Worm (Caenorhabditis elegans) whole organism, L4 larva: ENCODE results near the gene Y102A5C.27.
A peak's percentile ranks its signal among the peaks of the same experiment; 100 is the strongest.

Source experiments
- F26F4.8 ChIP-seq: fragments of 200-800 bp; sonication (Bioruptor generic); conservative IDR thresholded peaks from 2 replicates; pipeline ENCODE4 v1.3.6; 2022; ENCODE audit warnings: missing genetic modification characterization, missing compliant biosample characterization
- F44E2.7 ChIP-seq: fragments of 200-800 bp; sonication (Bioruptor generic); IDR thresholded peaks from 2 replicates; pipeline ENCODE4 v2.1.2; 2022; ENCODE audit warnings: missing genetic modification characterization, missing compliant biosample characterization
- F49E8.2 ChIP-seq: sonication (generic microtip); optimal IDR thresholded peaks from 2 replicates; lab custom pipeline; 2016; ENCODE audit warnings: missing compliant biosample characterization, mild to moderate bottlenecking, missing genetic modification characterization, borderline replicate concordance
- R02D3.7 ChIP-seq: fragments of 150-350 bp; sonication (generic microtip); optimal IDR thresholded peaks from 3 replicates; lab custom pipeline; 2014; ENCODE audit warnings: missing biosample characterization, missing genetic modification characterization
- T20F7.1 ChIP-seq: fragments of 200-800 bp; sonication (Bioruptor generic); optimal IDR thresholded peaks from 2 replicates; lab custom pipeline; 2018; ENCODE audit warnings: mild to moderate bottlenecking, missing genetic modification characterization, missing compliant biosample characterization
- T26A8.4 ChIP-seq: fragments of 200-800 bp; sonication (Bioruptor generic); IDR thresholded peaks from 2 replicates; pipeline ENCODE4 v1.3.6; 2022; ENCODE audit warnings: missing genetic modification characterization, missing compliant biosample characterization
- Y48G9A.11 ChIP-seq: fragments of 200-800 bp; sonication (Bioruptor generic); IDR thresholded peaks from 2 replicates; pipeline ENCODE4 v1.3.6; 2022; ENCODE audit warnings: missing genetic modification reagents, missing genetic modification characterization, missing compliant biosample characterization
- Y5F2A.4 ChIP-seq: fragments of 200-800 bp; sonication (Bioruptor generic); optimal IDR thresholded peaks from 2 replicates; lab custom pipeline; 2018; ENCODE audit warnings: mild to moderate bottlenecking, missing genetic modification characterization, missing compliant biosample characterization
- ZK337.2 ChIP-seq: fragments of 200-800 bp; sonication (Bioruptor generic); IDR thresholded peaks from 2 replicates; pipeline ENCODE4 v1.3.6; 2022; ENCODE audit warnings: missing genetic modification reagents, missing genetic modification characterization, missing compliant biosample characterization
- ama-1 ChIP-seq: fragments of 150-350 bp; optimal IDR thresholded peaks from 2 replicates; lab custom pipeline; 2014; ENCODE audit warnings: inconsistent platforms, mixed read lengths
- attf-4 ChIP-seq: sonication (generic microtip); optimal IDR thresholded peaks from 3 replicates; lab custom pipeline; 2017; ENCODE audit warnings: missing biosample characterization, missing genetic modification characterization
- ces-1 ChIP-seq: fragments of 150-350 bp; sonication (generic microtip); optimal IDR thresholded peaks from 4 replicates; lab custom pipeline; 2014; ENCODE audit warnings: missing biosample characterization, missing genetic modification reagents, missing genetic modification characterization
- daf-12 ChIP-seq: fragments of 150-350 bp; optimal IDR thresholded peaks from 2 replicates; lab custom pipeline; 2014; ENCODE audit warnings: missing biosample characterization, missing genetic modification reagents, missing genetic modification characterization
- daf-8 ChIP-seq: fragments of 200-800 bp; sonication (Bioruptor generic); IDR thresholded peaks from 2 replicates; pipeline ENCODE4 v1.3.6; 2022; ENCODE audit warnings: missing genetic modification characterization, missing compliant biosample characterization
- dpl-1 ChIP-seq: fragments of 150-350 bp; optimal IDR thresholded peaks from 2 replicates; lab custom pipeline; 2014; ENCODE audit warnings: missing biosample characterization, missing genetic modification reagents, missing genetic modification characterization
- fos-1 ChIP-seq: fragments of 150-350 bp; optimal IDR thresholded peaks from 2 replicates; lab custom pipeline; 2014; ENCODE audit warnings: missing biosample characterization, missing genetic modification characterization
- hmg-1.1 ChIP-seq: fragments of 200-800 bp; sonication (Bioruptor generic); IDR thresholded peaks from 2 replicates; pipeline ENCODE4 v1.3.6; 2022; ENCODE audit warnings: missing genetic modification reagents, missing genetic modification characterization, missing compliant biosample characterization
- lin-15B ChIP-seq: fragments of 150-350 bp; sonication (generic microtip); optimal IDR thresholded peaks from 3 replicates; lab custom pipeline; 2014; ENCODE audit warnings: missing biosample characterization, missing genetic modification characterization
- lir-3 ChIP-seq: sonication (generic microtip); optimal IDR thresholded peaks from 2 replicates; lab custom pipeline; 2016; ENCODE audit warnings: mild to moderate bottlenecking, missing genetic modification characterization, missing compliant biosample characterization
- madf-9 ChIP-seq: fragments of 200-800 bp; sonication (Bioruptor generic); conservative IDR thresholded peaks from 2 replicates; pipeline ENCODE4 v1.3.6; 2022; ENCODE audit warnings: missing genetic modification reagents, missing genetic modification characterization, missing compliant biosample characterization
- mdt-29 ChIP-seq: fragments of 200-800 bp; sonication (Bioruptor generic); IDR thresholded peaks from 2 replicates; pipeline ENCODE4 v1.3.6; 2022; ENCODE audit warnings: missing genetic modification reagents, missing genetic modification characterization, missing compliant biosample characterization
- mep-1 ChIP-seq: fragments of 150-350 bp; sonication (generic microtip); optimal IDR thresholded peaks from 3 replicates; lab custom pipeline; 2014; ENCODE audit warnings: missing biosample characterization, missing genetic modification characterization
- nhr-10 ChIP-seq: fragments of 150-350 bp; optimal IDR thresholded peaks from 2 replicates; lab custom pipeline; 2014; ENCODE audit warnings: missing biosample characterization, missing genetic modification characterization
- nhr-237 ChIP-seq: sonication (generic microtip); optimal IDR thresholded peaks from 2 replicates; lab custom pipeline; 2017; ENCODE audit warnings: missing biosample characterization, missing genetic modification characterization
- nhr-25 ChIP-seq: sonication (generic microtip); optimal IDR thresholded peaks from 2 replicates; lab custom pipeline; 2017; ENCODE audit warnings: missing genetic modification characterization, mild to moderate bottlenecking, missing compliant biosample characterization, antibody characterized with exemption, moderate library complexity, borderline replicate concordance; ENCODE audit not compliant: insufficient read depth
- nhr-28 ChIP-seq: fragments of 150-350 bp; optimal IDR thresholded peaks from 2 replicates; lab custom pipeline; 2014; ENCODE audit warnings: missing biosample characterization, missing genetic modification characterization
- nhr-41 ChIP-seq: fragments of 200-800 bp; sonication (Bioruptor generic); IDR thresholded peaks from 2 replicates; pipeline ENCODE4 v1.3.6; 2022; ENCODE audit warnings: missing genetic modification reagents, missing genetic modification characterization, missing compliant biosample characterization
- nhr-6 ChIP-seq: fragments of 150-350 bp; optimal IDR thresholded peaks from 2 replicates; lab custom pipeline; 2014; ENCODE audit warnings: missing biosample characterization, missing genetic modification characterization
- pha-4 ChIP-seq, 2 experiments: fragments of 150-350 bp in 1 of 2; fragments of 200-800 bp in 1 of 2; sonication (Bioruptor generic) in 1 of 2; IDR thresholded peaks in 1 of 2; optimal IDR thresholded peaks in 1 of 2; 2 replicates each; pipeline versions ENCODE4 v1.3.6 to Lab custom; 2014 to 2022; ENCODE audit warnings: missing genetic modification characterization in 2 of 2, missing genetic modification reagents in 2 of 2, missing biosample characterization in 1 of 2, missing compliant biosample characterization in 1 of 2
- pqm-1 ChIP-seq: sonication (generic microtip); optimal IDR thresholded peaks from 2 replicates; lab custom pipeline; 2017; ENCODE audit warnings: missing biosample characterization, missing genetic modification characterization
- saeg-2 ChIP-seq: fragments of 200-800 bp; sonication (Bioruptor generic); IDR thresholded peaks from 2 replicates; pipeline ENCODE4 v1.3.6; 2022; ENCODE audit warnings: missing genetic modification reagents, missing genetic modification characterization, missing compliant biosample characterization
- sdz-12 ChIP-seq: fragments of 200-800 bp; sonication (Bioruptor generic); optimal IDR thresholded peaks from 2 replicates; lab custom pipeline; 2018; ENCODE audit warnings: mild to moderate bottlenecking, missing genetic modification characterization, missing compliant biosample characterization
- set-16 ChIP-seq: fragments of 200-800 bp; sonication (Bioruptor generic); IDR thresholded peaks from 2 replicates; pipeline ENCODE4 v1.3.6; 2022; ENCODE audit warnings: missing genetic modification reagents, missing genetic modification characterization, missing compliant biosample characterization
- skn-1 ChIP-seq: fragments of 150-350 bp; optimal IDR thresholded peaks from 2 replicates; lab custom pipeline; 2014; ENCODE audit warnings: missing biosample characterization, missing genetic modification characterization
- snpc-4 ChIP-seq: fragments of 150-350 bp; optimal IDR thresholded peaks from 2 replicates; lab custom pipeline; 2014; ENCODE audit warnings: missing biosample characterization, missing genetic modification characterization
- spr-3 ChIP-seq: fragments of 200-800 bp; sonication (Bioruptor generic); optimal IDR thresholded peaks from 2 replicates; lab custom pipeline; 2018; ENCODE audit warnings: mild to moderate bottlenecking, missing genetic modification characterization, missing compliant biosample characterization
- unc-39 ChIP-seq: sonication (generic microtip); optimal IDR thresholded peaks from 2 replicates; lab custom pipeline; 2017; ENCODE audit warnings: missing biosample characterization, missing genetic modification characterization
- unc-62 ChIP-seq, 3 experiments: fragments of 150-350 bp in 1 of 3; sonication (generic microtip); optimal IDR thresholded peaks in 2 of 3; peaks in 1 of 3; 1 replicate in 1 of 3; 2 replicates in 2 of 3; lab custom pipeline; 2014 to 2017; ENCODE audit warnings: missing biosample characterization in 3 of 3, missing genetic modification characterization in 3 of 3, missing genetic modification reagents in 3 of 3, missing genotype in 1 of 3
- vab-7 ChIP-seq: fragments of 200-800 bp; sonication (Bioruptor generic); IDR thresholded peaks from 2 replicates; pipeline ENCODE4 v1.3.6; 2022; ENCODE audit warnings: missing genetic modification reagents, missing genetic modification characterization, missing compliant biosample characterization
- zfp-3 ChIP-seq: fragments of 200-800 bp; sonication (Bioruptor generic); conservative IDR thresholded peaks from 2 replicates; pipeline ENCODE4 v1.3.6; 2022; ENCODE audit warnings: missing genetic modification reagents, missing genetic modification characterization, missing compliant biosample characterization
- ztf-7 ChIP-seq: fragments of 150-350 bp; optimal IDR thresholded peaks from 2 replicates; lab custom pipeline; 2014; ENCODE audit warnings: missing biosample characterization, missing genetic modification characterization

Y102A5C.27 gene

DNA sequence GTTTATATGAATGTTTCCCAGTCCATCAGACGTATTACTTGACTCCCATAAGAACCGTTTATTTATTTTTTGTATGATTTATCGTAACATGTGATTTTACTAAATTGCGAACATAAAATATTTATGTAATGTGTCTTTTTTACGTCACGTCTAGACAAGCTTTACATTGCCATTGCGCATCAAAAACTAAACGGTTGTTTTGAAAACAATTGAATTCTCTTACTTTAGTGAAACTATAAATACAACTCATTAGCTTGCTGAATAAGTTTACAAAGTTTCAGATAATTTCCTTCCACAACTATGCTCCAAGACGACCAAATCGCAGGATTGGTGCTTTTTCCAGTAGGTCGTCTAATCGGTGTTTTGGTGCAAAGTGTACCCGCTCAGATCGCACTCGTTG is 13.6 kb downstream of the Y102A5C.27 start, which contains the start of gene srx-54:
Gene srx-54, plus strand, starts transcription at position 301 of the 400 bp plus-strand sequence.
- TF ChIP-seq spr-3 (no peak), F44E2.7 (GFP tag; lab: Robert Waterston, UW) (no peak), saeg-2 (GFP tag; lab: Robert Waterston, UW) (no peak), mdt-29 (GFP tag; lab: Robert Waterston, UW) (no peak), attf-4 (tag; lab: Kevin White, UChicago) (no peak), snpc-4 (tag; lab: Kevin White, UChicago) (no peak)

DNA sequence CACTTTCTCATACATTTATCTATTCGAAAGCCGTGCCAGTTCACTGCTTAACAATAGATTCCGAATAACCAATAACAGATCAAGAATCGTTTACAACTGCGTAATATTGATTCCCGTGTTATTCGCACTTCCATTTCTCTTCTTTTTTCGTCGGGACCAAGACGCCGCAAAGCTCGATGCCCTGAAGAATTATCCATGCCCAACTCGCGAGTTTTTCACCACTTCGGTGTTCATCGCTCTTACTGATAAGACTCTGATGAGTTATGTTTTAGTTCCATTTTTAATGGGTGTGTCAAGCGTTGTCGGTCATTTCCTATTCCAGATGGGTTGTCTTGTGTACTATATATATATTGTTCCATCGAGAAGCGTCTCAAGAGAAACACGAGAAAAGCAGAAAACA is 15.2 kb downstream of the Y102A5C.27 start:
- TF ChIP-seq unc-62 (GFP tag; optimal IDR thresholded peaks at IDR 0.05 in 1 of 2; lab: Kevin White, UChicago) (peak in 1 of 2 experiments; percentile 91), unc-62 (tag; optimal IDR thresholded peaks at IDR 0.05; lab: Kevin White, UChicago) (no peak), T20F7.1 (GFP tag; lab: Kevin White, UChicago) (no peak), mep-1 (no peak), ZK337.2 (GFP tag; lab: Robert Waterston, UW) (no peak), nhr-237 (tag; lab: Kevin White, UChicago) (no peak)

DNA sequence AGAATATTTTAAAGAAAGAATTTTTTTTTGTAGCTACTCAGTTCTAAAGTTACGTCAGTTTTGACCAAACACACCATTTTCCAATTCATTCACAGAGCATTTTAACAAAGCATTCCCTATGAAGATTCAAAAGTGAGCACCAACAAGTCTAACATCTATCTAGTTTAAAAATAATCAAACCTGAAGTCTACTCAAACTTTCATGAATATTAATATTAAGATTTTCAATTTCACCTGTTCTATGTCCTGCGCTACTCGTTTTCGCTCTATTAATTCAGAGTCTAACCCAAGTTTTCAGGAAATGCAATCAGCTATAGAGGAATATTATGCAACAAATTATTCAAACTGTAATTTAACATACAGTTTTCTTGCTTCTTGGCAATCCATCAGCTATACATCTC is 16.4 kb downstream of the Y102A5C.27 start, which contains the start of gene srh-119:
Gene srh-119, plus strand, starts transcription at position 301 of the 400 bp plus-strand sequence.
- no peak for TF ChIP-seq Y5F2A.4 (GFP tag; lab: Kevin White, UChicago)
- no peak for TF ChIP-seq vab-7 (GFP tag; lab: Robert Waterston, UW)
- TF ChIP-seq nhr-6, result no peak
- TF ChIP-seq nhr-237 (tag; lab: Kevin White, UChicago), result no peak
- TF ChIP-seq unc-39 (tag; lab: Kevin White, UChicago), result no peak
- TF ChIP-seq lin-15B (tag; lab: Kevin White, UChicago), result no peak
- TF ChIP-seq nhr-41, result no peak
- no peak for TF ChIP-seq nhr-10 (tag; lab: Kevin White, UChicago)
- no peak for TF ChIP-seq zfp-3 (GFP tag; lab: Robert Waterston, UW)
- TF ChIP-seq ZK337.2 (GFP tag; lab: Robert Waterston, UW), result no peak
- TF ChIP-seq, all 104 proteins: peak for 0

DNA sequence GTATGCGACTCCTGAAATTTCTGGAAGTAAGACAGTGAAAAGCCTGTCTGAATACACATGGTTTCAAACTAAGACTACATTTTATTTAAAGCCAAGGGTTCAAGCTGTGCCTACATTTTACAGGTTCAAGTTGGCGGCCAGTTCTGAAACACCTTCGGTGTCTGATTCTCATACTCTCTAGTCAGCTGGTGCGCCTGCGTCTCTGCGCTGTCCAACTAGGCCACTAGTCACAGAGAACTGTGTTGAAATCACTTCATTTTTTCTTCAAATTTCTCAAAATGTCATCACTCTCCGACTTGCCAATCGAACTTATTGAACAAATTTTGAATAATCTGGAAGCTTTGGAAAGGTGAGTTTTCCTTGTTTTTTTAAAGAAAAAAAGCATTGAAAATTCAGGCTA is 21.9 kb downstream of the Y102A5C.27 start, which contains the start of gene fbxa-90:
Gene fbxa-90, plus strand, starts transcription at position 179 of the 400 bp plus-strand sequence.
- peak; percentile 6 for TF ChIP-seq dpl-1 (GFP tag; lab: Kevin White, UChicago)
- TF ChIP-seq ces-1 (GFP tag; lab: Kevin White, UChicago), result no peak
- TF ChIP-seq pqm-1 (tag; lab: Kevin White, UChicago), result no peak
- TF ChIP-seq R02D3.7 (tag; lab: Kevin White, UChicago), result no peak
- TF ChIP-seq hmg-1.1, result peak; percentile 11; the same call in 1 of the 2 replicates
- no peak for TF ChIP-seq madf-9 (GFP tag; lab: Robert Waterston, UW)
- TF ChIP-seq pha-4 (GFP tag; IDR thresholded peaks at IDR 0.05; lab: Robert Waterston, UW), result no peak
- TF ChIP-seq pha-4 (tag; optimal IDR thresholded peaks at IDR 0.05; lab: Kevin White, UChicago), result no peak
- peak in 1 of 2 experiments; percentile 34 for TF ChIP-seq unc-62 (GFP tag; optimal IDR thresholded peaks at IDR 0.05 in 1 of 2; lab: Kevin White, UChicago)
- no peak for TF ChIP-seq unc-62 (tag; optimal IDR thresholded peaks at IDR 0.05; lab: Kevin White, UChicago)
- TF ChIP-seq lir-3 (tag; lab: Kevin White, UChicago), result no peak
- TF ChIP-seq snpc-4 (tag; lab: Kevin White, UChicago), result no peak
- peak; percentile 0 for TF ChIP-seq nhr-28 (tag; lab: Kevin White, UChicago)
- no peak for TF ChIP-seq fos-1 (tag; lab: Kevin White, UChicago)
- no peak for TF ChIP-seq daf-8
- TF ChIP-seq ama-1 (lab: Kevin White, UChicago), result no peak
- TF ChIP-seq nhr-237 (tag; lab: Kevin White, UChicago), result no peak

DNA sequence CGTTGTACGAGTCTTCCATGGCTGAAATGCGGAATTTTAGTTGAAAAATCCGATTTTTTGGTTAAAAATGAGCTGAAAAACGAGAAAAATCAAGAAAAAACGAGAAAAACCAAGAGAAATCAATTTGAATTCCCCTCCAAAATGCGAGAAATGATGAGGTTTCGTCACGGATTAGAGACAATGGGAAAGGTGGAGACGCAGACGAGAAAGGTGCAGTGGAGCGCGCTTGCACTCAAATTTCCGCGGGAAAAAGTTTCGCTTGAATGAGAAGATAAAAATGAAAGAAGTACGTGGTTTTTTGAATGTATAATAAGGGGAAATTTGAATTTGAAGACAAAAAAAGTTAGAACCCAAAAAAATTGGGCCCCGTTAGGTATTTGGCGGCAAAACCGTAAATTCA is 22.9 kb downstream of the Y102A5C.27 start, which contains the start of gene efl-1:
Gene efl-1, minus strand, starts transcription at position 21 of the 400 bp plus-strand sequence.
- TF ChIP-seq set-16 (0 out of 2 replicates have a peak, but pooled peaks have one; percentile 15), Y48G9A.11 (GFP tag; lab: Robert Waterston, UW) (0 out of 2 replicates have a peak, but pooled peaks have one; percentile 8), T26A8.4 (no peak; the same call in 1 of the 2 replicates), nhr-10 (tag; lab: Kevin White, UChicago) (no peak), nhr-25 (tag; lab: Kevin White, UChicago) (peak; percentile 52), Y5F2A.4 (GFP tag; lab: Kevin White, UChicago) (no peak), F44E2.7 (GFP tag; lab: Robert Waterston, UW) (no peak), F49E8.2 (tag; lab: Kevin White, UChicago) (peak; percentile 12), pha-4 (GFP tag; IDR thresholded peaks at IDR 0.05; lab: Robert Waterston, UW) (peak; percentile 43; the same call in 1 of the 2 replicates), pha-4 (tag; optimal IDR thresholded peaks at IDR 0.05; lab: Kevin White, UChicago) (peak; percentile 34), vab-7 (GFP tag; lab: Robert Waterston, UW) (peak; percentile 45; the same call in 1 of the 2 replicates), F26F4.8 (GFP tag; lab: Robert Waterston, UW) (no peak), sdz-12 (GFP tag; lab: Kevin White, UChicago) (no peak), daf-12 (tag; lab: Kevin White, UChicago) (no peak), ztf-7 (peak; percentile 80), skn-1 (tag; lab: Kevin White, UChicago) (no peak), lir-3 (tag; lab: Kevin White, UChicago) (no peak), nhr-28 (tag; lab: Kevin White, UChicago) (peak; percentile 79)
